Worm (Caenorhabditis elegans) whole organism, midembryonic: ENCODE data around the gene gar-2.

Experiments
- cog-1 ChIP-seq: sonication (generic microtip); optimal IDR thresholded peaks from 2 replicates; lab custom pipeline; 2016; ENCODE audit warnings: missing genetic modification characterization, missing compliant biosample characterization
- klf-2 ChIP-seq: fragments of 200-800 bp; sonication (Bioruptor generic); conservative IDR thresholded peaks from 2 replicates; pipeline ENCODE4 v1.3.6; 2022; ENCODE audit warnings: missing genetic modification reagents, missing genetic modification characterization, missing compliant biosample characterization
- med-1 ChIP-seq: sonication (generic microtip); optimal IDR thresholded peaks from 2 replicates; lab custom pipeline; 2017; ENCODE audit warnings: missing genetic modification characterization, mild to moderate bottlenecking, missing compliant biosample characterization, antibody characterized with exemption, missing genetic modification reagents; ENCODE audit not compliant: insufficient read depth
- ref-1 ChIP-seq: fragments of 200-800 bp; sonication (Bioruptor generic); conservative IDR thresholded peaks from 2 replicates; pipeline ENCODE4 v1.3.6; 2022; ENCODE audit warnings: missing genetic modification reagents, missing genetic modification characterization, missing compliant biosample characterization
- tab-1 ChIP-seq: fragments of 200-800 bp; sonication (Bioruptor generic); IDR thresholded peaks from 2 replicates; pipeline ENCODE4 v1.3.6; 2022; ENCODE audit warnings: missing genetic modification characterization, missing compliant biosample characterization
- ztf-23 ChIP-seq: fragments of 200-800 bp; sonication (Bioruptor generic); IDR thresholded peaks from 2 replicates; pipeline ENCODE4 v1.3.6; 2022; ENCODE audit warnings: missing genetic modification reagents, missing genetic modification characterization, missing compliant biosample characterization
- ztf-29 ChIP-seq: fragments of 200-800 bp; sonication (Bioruptor generic); IDR thresholded peaks from 2 replicates; pipeline ENCODE4 v1.3.6; 2022; ENCODE audit warnings: missing genetic modification reagents, missing genetic modification characterization, missing compliant biosample characterization

DNA sequence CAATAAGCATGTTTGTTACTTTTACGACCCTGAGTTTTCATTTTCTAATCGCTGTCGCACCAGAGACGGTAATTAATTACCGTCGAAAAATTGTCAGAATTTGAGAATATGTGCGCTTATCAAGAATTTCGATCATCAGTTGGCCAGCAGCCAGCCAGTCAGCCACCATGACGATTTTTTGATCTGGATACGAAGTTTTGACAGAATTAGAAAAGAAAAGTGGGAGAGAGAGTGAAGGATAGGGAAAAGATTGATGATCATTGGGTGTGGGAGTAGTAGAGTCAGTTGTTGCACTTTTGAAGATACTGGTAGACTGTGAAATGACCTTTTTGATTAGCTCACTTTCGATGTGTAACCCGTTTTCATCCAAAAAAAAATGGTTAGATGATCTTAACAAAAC lies 55.2 kb downstream of the gar-2 start:
- TF ChIP-seq med-1 (no peak), ztf-23 (GFP tag; lab: Robert Waterston, UW) (no peak), tab-1 (GFP tag; lab: Robert Waterston, UW) (no peak), ztf-29 (no peak), ref-1 (GFP tag; lab: Robert Waterston, UW) (no peak), klf-2 (GFP tag; lab: Robert Waterston, UW) (no peak), cog-1 (tag; lab: Kevin White, UChicago) (no peak)
